Fruit fly (Drosophila melanogaster) whole organism, embryonic: ENCODE measurements around the gene cerv.

Experiments
- Atf-2 ChIP-seq: fragments of 200-800 bp; sonication (Bioruptor generic); optimal IDR thresholded peaks from 2 replicates; lab custom pipeline; 2016; ENCODE audit warnings: missing biosample characterization, missing genetic modification characterization
- Awh ChIP-seq: fragments of 200-800 bp; sonication (Bioruptor generic); IDR thresholded peaks from 2 replicates; pipeline ENCODE4, ENCODE4 v1.3.6; 2022; ENCODE audit warnings: missing biosample characterization, missing genetic modification characterization
- BEAF-32 ChIP-seq: fragments of 200-800 bp; sonication (Bioruptor generic); optimal IDR thresholded peaks from 3 replicates; lab custom pipeline; 2017; ENCODE audit warnings: missing biosample characterization, missing genetic modification characterization, mild to moderate bottlenecking, moderate library complexity, missing genetic modification reagents
- C15 ChIP-seq: fragments of 200-800 bp; sonication (Bioruptor generic); IDR thresholded peaks from 3 replicates; pipeline ENCODE4 v1.3.6; 2022; ENCODE audit warnings: missing biosample characterization, missing genetic modification characterization
- CG10147 ChIP-seq: fragments of 200-800 bp; sonication (Bioruptor generic); optimal IDR thresholded peaks from 2 replicates; lab custom pipeline; 2019; ENCODE audit warnings: missing biosample characterization, mild to moderate bottlenecking, missing genetic modification characterization, moderate library complexity
- CG10431 ChIP-seq: fragments of 200-800 bp; sonication (Bioruptor generic); optimal IDR thresholded peaks from 3 replicates; lab custom pipeline; 2018; ENCODE audit warnings: missing biosample characterization, mild to moderate bottlenecking, missing genetic modification characterization
- CG11504 ChIP-seq: fragments of 200-800 bp; sonication (Bioruptor generic); optimal IDR thresholded peaks from 3 replicates; lab custom pipeline; 2019; ENCODE audit warnings: missing biosample characterization, mild to moderate bottlenecking, missing genetic modification characterization, moderate library complexity
- CG12155 ChIP-seq: fragments of 200-800 bp; sonication (Bioruptor generic); optimal IDR thresholded peaks from 3 replicates; lab custom pipeline; 2016; ENCODE audit warnings: missing biosample characterization, missing genetic modification characterization
- CG12942 ChIP-seq: fragments of 200-800 bp; sonication (Bioruptor generic); optimal IDR thresholded peaks from 3 replicates; lab custom pipeline; 2016; ENCODE audit warnings: missing biosample characterization, missing genetic modification characterization
- CG1529 ChIP-seq: fragments of 200-800 bp; sonication (Bioruptor generic); optimal IDR thresholded peaks from 3 replicates; lab custom pipeline; 2018; ENCODE audit warnings: missing biosample characterization, missing genetic modification characterization
- CG15601 ChIP-seq: fragments of 200-800 bp; sonication (Bioruptor generic); optimal IDR thresholded peaks from 3 replicates; lab custom pipeline; 2019; ENCODE audit warnings: missing biosample characterization, mild to moderate bottlenecking, missing genetic modification characterization, moderate library complexity
- CG15696 ChIP-seq: fragments of 200-800 bp; sonication (Bioruptor generic); optimal IDR thresholded peaks from 2 replicates; lab custom pipeline; 2019; ENCODE audit warnings: missing biosample characterization, mild to moderate bottlenecking, missing genetic modification characterization, moderate library complexity
- CG16815 ChIP-seq: fragments of 200-800 bp; sonication (Bioruptor generic); optimal IDR thresholded peaks from 3 replicates; lab custom pipeline; 2017; ENCODE audit warnings: missing biosample characterization, mild to moderate bottlenecking, missing genetic modification characterization
- CG17912 ChIP-seq: fragments of 200-800 bp; sonication (Bioruptor generic); optimal IDR thresholded peaks from 2 replicates; lab custom pipeline; 2018; ENCODE audit warnings: missing biosample characterization, mild to moderate bottlenecking, missing genetic modification characterization
- CG31224 ChIP-seq: fragments of 200-800 bp; sonication (Bioruptor generic); IDR thresholded peaks from 2 replicates; pipeline ENCODE4 v1.3.6; 2022; ENCODE audit warnings: missing biosample characterization, missing genetic modification characterization
- CG4282 ChIP-seq: fragments of 200-800 bp; sonication (Bioruptor generic); optimal IDR thresholded peaks from 2 replicates; lab custom pipeline; 2016; ENCODE audit warnings: missing biosample characterization, missing genetic modification characterization
- CG4730 ChIP-seq: fragments of 200-800 bp; sonication (Bioruptor generic); IDR thresholded peaks from 2 replicates; pipeline ENCODE4 v1.3.6; 2022; ENCODE audit warnings: missing biosample characterization, missing genetic modification characterization
- CG4820 ChIP-seq: fragments of 200-800 bp; sonication (Bioruptor generic); optimal IDR thresholded peaks from 3 replicates; lab custom pipeline; 2016; ENCODE audit warnings: missing biosample characterization, missing genetic modification characterization
- CG7357 ChIP-seq: fragments of 200-800 bp; sonication (Bioruptor generic); IDR thresholded peaks from 3 replicates; pipeline ENCODE4 v1.3.6; 2022; ENCODE audit warnings: missing biosample characterization, missing genetic modification characterization
- D19B ChIP-seq: fragments of 200-800 bp; sonication (Bioruptor generic); optimal IDR thresholded peaks from 2 replicates; lab custom pipeline; 2017; ENCODE audit warnings: missing biosample characterization, mild to moderate bottlenecking, missing genetic modification characterization
- Dip3 ChIP-seq: fragments of 200-800 bp; sonication (Bioruptor generic); optimal IDR thresholded peaks from 3 replicates; lab custom pipeline; 2016; ENCODE audit warnings: missing biosample characterization, missing genetic modification characterization
- E2f1 ChIP-seq: fragments of 200-800 bp; sonication (Bioruptor generic); IDR thresholded peaks from 2 replicates; pipeline ENCODE4 v1.3.6; 2022; ENCODE audit warnings: missing biosample characterization, missing genetic modification characterization
- Fer1 ChIP-seq: fragments of 200-800 bp; sonication (Bioruptor generic); optimal IDR thresholded peaks from 2 replicates; lab custom pipeline; 2017; ENCODE audit warnings: missing biosample characterization, mild to moderate bottlenecking, missing genetic modification characterization
- Gug ChIP-seq: fragments of 200-800 bp; sonication (Bioruptor generic); IDR thresholded peaks from 4 replicates; pipeline ENCODE4 v1.3.6; 2022; ENCODE audit warnings: missing biosample characterization, missing genetic modification characterization
- H2.0 ChIP-seq: fragments of 200-800 bp; sonication (Bioruptor generic); IDR thresholded peaks from 2 replicates; pipeline ENCODE4 v1.3.6; 2022; ENCODE audit warnings: missing biosample characterization, missing genetic modification characterization
- HLH3B ChIP-seq: fragments of 200-800 bp; sonication (Bioruptor generic); IDR thresholded peaks from 2 replicates; pipeline ENCODE4 v1.3.6; 2022; ENCODE audit warnings: missing biosample characterization, missing genetic modification characterization
- Hr78 ChIP-seq, 2 experiments: fragments of 200-800 bp in 1 of 2; fragments of >200 bp in 1 of 2; sonication (Bioruptor generic) in 1 of 2; optimal IDR thresholded peaks; 2 replicates each; lab custom pipeline; 2017 to 2019; ENCODE audit warnings: missing biosample characterization in 2 of 2, missing genetic modification characterization in 2 of 2, mild to moderate bottlenecking in 1 of 2, moderate library complexity in 1 of 2
- Hsf ChIP-seq: fragments of 200-800 bp; sonication (Bioruptor generic); optimal IDR thresholded peaks from 3 replicates; lab custom pipeline; 2016; ENCODE audit warnings: missing biosample characterization, missing genetic modification characterization
- Nf-YC ChIP-seq: fragments of 200-800 bp; optimal IDR thresholded peaks from 3 replicates; lab custom pipeline; 2019; ENCODE audit warnings: missing biosample characterization, mild to moderate bottlenecking, missing genetic modification characterization, moderate library complexity
- Oaz ChIP-seq: fragments of 200-800 bp; sonication (Bioruptor generic); IDR thresholded peaks from 2 replicates; pipeline ENCODE4 v1.3.6; 2022; ENCODE audit warnings: missing biosample characterization, missing genetic modification characterization
- Side ChIP-seq: fragments of 200-800 bp; sonication (Bioruptor generic); optimal IDR thresholded peaks from 2 replicates; lab custom pipeline; 2016; ENCODE audit warnings: missing biosample characterization, missing genetic modification characterization
- Xrp1 ChIP-seq: fragments of 200-800 bp; sonication (Bioruptor generic); IDR thresholded peaks from 2 replicates; pipeline ENCODE4 v1.3.6; 2022; ENCODE audit warnings: missing biosample characterization, missing genetic modification characterization
- cas ChIP-seq: fragments of 200-800 bp; sonication (Bioruptor generic); IDR thresholded peaks from 2 replicates; pipeline ENCODE4 v1.3.6; 2022; ENCODE audit warnings: missing biosample characterization, missing genetic modification characterization
- chinmo ChIP-seq: fragments of 200-800 bp; sonication (Bioruptor generic); IDR thresholded peaks from 4 replicates; pipeline ENCODE4 v1.3.6; 2022; ENCODE audit warnings: missing biosample characterization, missing genetic modification characterization; ENCODE audit not compliant: partially characterized antibody
- danr ChIP-seq: fragments of 200-800 bp; sonication (Bioruptor generic); IDR thresholded peaks from 2 replicates; pipeline ENCODE4 v1.3.6; 2022; ENCODE audit warnings: missing biosample characterization, missing genetic modification characterization
- dimm ChIP-seq: fragments of 200-800 bp; sonication (Bioruptor generic); IDR thresholded peaks from 2 replicates; pipeline ENCODE4 v1.3.6; 2022; ENCODE audit warnings: missing biosample characterization, missing genetic modification characterization
- fd3F ChIP-seq: fragments of 200-800 bp; sonication (Bioruptor generic); optimal IDR thresholded peaks from 2 replicates; lab custom pipeline; 2018; ENCODE audit warnings: missing biosample characterization, mild to moderate bottlenecking, missing genetic modification characterization, moderate library complexity
- hkb ChIP-seq, 2 experiments: fragments of 200-800 bp in 1 of 2; fragments of >200 bp in 1 of 2; sonication (Bioruptor generic) in 1 of 2; IDR thresholded peaks in 1 of 2; optimal IDR thresholded peaks in 1 of 2; 2 replicates each; pipeline versions ENCODE4 v1.3.6 to Lab custom; 2017 to 2022; ENCODE audit warnings: missing biosample characterization in 1 of 2, missing genetic modification characterization in 1 of 2
- ken ChIP-seq: fragments of 200-800 bp; sonication (Bioruptor generic); IDR thresholded peaks from 3 replicates; pipeline ENCODE4 v1.3.6; 2022; ENCODE audit warnings: missing biosample characterization, missing genetic modification characterization
- lilli ChIP-seq: fragments of 200-800 bp; sonication (Bioruptor generic); optimal IDR thresholded peaks from 3 replicates; lab custom pipeline; 2016; ENCODE audit warnings: missing biosample characterization, missing genetic modification characterization
- otp ChIP-seq: fragments of 200-800 bp; sonication (Bioruptor generic); IDR thresholded peaks from 3 replicates; pipeline ENCODE4, ENCODE4 v1.3.6; 2022; ENCODE audit warnings: missing biosample characterization, missing genetic modification characterization
- pita ChIP-seq: fragments of 200-800 bp; sonication (Bioruptor generic); optimal IDR thresholded peaks from 2 replicates; lab custom pipeline; 2017; ENCODE audit warnings: missing biosample characterization, mild to moderate bottlenecking, missing genetic modification characterization
- row ChIP-seq: fragments of 200-800 bp; sonication (Bioruptor generic); IDR thresholded peaks from 3 replicates; pipeline ENCODE4 v1.3.6; 2022; ENCODE audit warnings: missing biosample characterization, missing genetic modification characterization
- schlank ChIP-seq: fragments of 200-800 bp; sonication (Bioruptor generic); optimal IDR thresholded peaks from 2 replicates; lab custom pipeline; 2018; ENCODE audit warnings: missing biosample characterization, mild to moderate bottlenecking, missing genetic modification characterization
- sens ChIP-seq: fragments of 200-800 bp; sonication (Bioruptor generic); peaks from one replicate; lab custom pipeline; 2016; ENCODE audit warnings: missing biosample characterization, missing genetic modification characterization
- slbo ChIP-seq: fragments of 200-800 bp; sonication (Bioruptor generic); IDR thresholded peaks from 2 replicates; pipeline ENCODE4 v1.3.6; 2022; ENCODE audit warnings: missing biosample characterization, missing genetic modification characterization
- stc ChIP-seq: fragments of 200-800 bp; sonication (Bioruptor generic); IDR thresholded peaks from 2 replicates; pipeline ENCODE4 v1.3.6; 2022; ENCODE audit warnings: missing biosample characterization, missing genetic modification characterization
- zf30C ChIP-seq: fragments of 200-800 bp; sonication (Bioruptor generic); optimal IDR thresholded peaks from 3 replicates; lab custom pipeline; 2018; ENCODE audit warnings: missing biosample characterization, mild to moderate bottlenecking, missing genetic modification characterization
- zfh2 ChIP-seq: fragments of 200-800 bp; sonication (Bioruptor generic); optimal IDR thresholded peaks from 2 replicates; lab custom pipeline; 2016; ENCODE audit warnings: missing biosample characterization, missing genetic modification characterization

cerv gene

dm6 chrX:15591721-15592491, 13.9 kb upstream of the cerv start (continued):
- TF ChIP-seq D19B (peak; percentile 9), CG31224 (GFP tag; lab: Robert Waterston, UW) (peak; percentile 72), CG15696 (tag; lab: Kevin White, UChicago) (peak; percentile 41), zfh2 (GFP tag; lab: Kevin White, UChicago) (peak; percentile 8), slbo (GFP tag; lab: Robert Waterston, UW) (peak; percentile 52; the same call in 1 of the 2 replicates), Atf-2 (no peak), CG4730 (GFP tag; lab: Robert Waterston, UW) (no peak), danr (GFP tag; lab: Robert Waterston, UW) (no peak), CG4820 (GFP tag; lab: Kevin White, UChicago) (peak; percentile 19), otp (GFP tag; lab: Robert Waterston, UW) (no peak), hkb (optimal IDR thresholded peaks at IDR 0.05; lab: Kevin White, UChicago) (no peak), hkb (GFP tag; IDR thresholded peaks at IDR 0.05; lab: Robert Waterston, UW) (peak; percentile 60; the same call in 1 of the 2 replicates), row (GFP tag; lab: Robert Waterston, UW) (peak; percentile 70), C15 (GFP tag; lab: Robert Waterston, UW) (no peak), H2.0 (GFP tag; lab: Robert Waterston, UW) (no peak), CG7357 (GFP tag; lab: Robert Waterston, UW) (0 out of 3 replicates have a peak, but pooled peaks have one; percentile 28), Awh (GFP tag; lab: Robert Waterston, UW) (peak; percentile 45; the same call in 1 of the 2 replicates), Dip3 (GFP tag; lab: Kevin White, UChicago) (peak; percentile 4), schlank (tag; lab: Kevin White, UChicago) (no peak), chinmo (GFP tag; lab: Robert Waterston, UW) (no peak), dimm (0 out of 2 replicates have a peak, but pooled peaks have one; percentile 18), ken (GFP tag; lab: Robert Waterston, UW) (no peak), CG4282 (GFP tag; lab: Kevin White, UChicago) (no peak), Oaz (no peak), BEAF-32 (no peak), CG17912 (GFP tag; lab: Kevin White, UChicago) (no peak), Fer1 (GFP tag; lab: Kevin White, UChicago) (peak; percentile 41), sens (GFP tag; lab: Kevin White, UChicago) (peak; percentile 82), stc (GFP tag; lab: Robert Waterston, UW) (peak; percentile 38), Hsf (GFP tag; lab: Kevin White, UChicago) (peak; percentile 13), Hr78 (GFP tag; optimal IDR thresholded peaks at IDR 0.05; lab: Kevin White, UChicago) (peak in 1 of 2 experiments; percentile 42), E2f1 (GFP tag; lab: Robert Waterston, UW) (no peak), CG12942 (GFP tag; lab: Kevin White, UChicago) (peak; percentile 4), lilli (GFP tag; lab: Kevin White, UChicago) (peak; percentile 36), CG10431 (GFP tag; lab: Kevin White, UChicago) (no peak), fd3F (no peak), cas (no peak), CG15601 (tag; lab: Kevin White, UChicago) (peak; percentile 1), HLH3B (GFP tag; lab: Robert Waterston, UW) (0 out of 2 replicates have a peak, but pooled peaks have one; percentile 31), CG11504 (peak; percentile 58), Gug (peak; percentile 44; the same call in 1 of the 4 replicates), Side (peak; percentile 7), pita (no peak), CG10147 (GFP tag; lab: Kevin White, UChicago) (no peak), Nf-YC (tag; lab: Kevin White, UChicago) (no peak), CG12155 (GFP tag; lab: Kevin White, UChicago) (no peak), zf30C (peak; percentile 30), Xrp1 (GFP tag; lab: Robert Waterston, UW) (0 out of 2 replicates have a peak, but pooled peaks have one; percentile 34), CG16815 (peak; percentile 30), CG1529 (GFP tag; lab: Kevin White, UChicago) (peak; percentile 19)
